Fruit fly (Drosophila melanogaster) whole organism, embryonic: ENCODE results near the gene fry.

Experiments
- Adf1 ChIP-seq: fragments of 200-800 bp; sonication (Bioruptor generic); IDR thresholded peaks from 2 replicates; pipeline ENCODE4 v1.3.6; 2022; ENCODE audit warnings: missing biosample characterization, missing genetic modification characterization
- Blimp-1 ChIP-seq: fragments of 200-800 bp; sonication (Bioruptor generic); optimal IDR thresholded peaks from 3 replicates; lab custom pipeline; 2018; ENCODE audit warnings: missing biosample characterization, missing genetic modification characterization, mild to moderate bottlenecking, moderate library complexity, missing genetic modification reagents
- BtbVII ChIP-seq: fragments of 200-800 bp; sonication (Bioruptor generic); optimal IDR thresholded peaks from 3 replicates; lab custom pipeline; 2017; ENCODE audit warnings: missing biosample characterization, mild to moderate bottlenecking, missing genetic modification characterization
- Bteb2 ChIP-seq: fragments of 200-800 bp; sonication (Bioruptor generic); optimal IDR thresholded peaks from 2 replicates; lab custom pipeline; 2016; ENCODE audit warnings: missing biosample characterization, missing genetic modification characterization
- CG11456 ChIP-seq: fragments of 200-800 bp; sonication (Bioruptor generic); IDR thresholded peaks from 3 replicates; pipeline ENCODE4 v1.3.6; 2022; ENCODE audit warnings: missing biosample characterization, missing genetic modification characterization
- CG11560 ChIP-seq: fragments of 200-800 bp; sonication (Bioruptor generic); IDR thresholded peaks from 3 replicates; pipeline ENCODE4 v1.3.6; 2022; ENCODE audit warnings: missing biosample characterization, missing genetic modification characterization
- CG12659 ChIP-seq: fragments of 200-800 bp; sonication (Bioruptor generic); optimal IDR thresholded peaks from 3 replicates; lab custom pipeline; 2017; ENCODE audit warnings: mild to moderate bottlenecking, missing biosample characterization, missing genetic modification reagents, missing genetic modification characterization
- CG15479 ChIP-seq: fragments of 200-800 bp; sonication (Bioruptor generic); optimal IDR thresholded peaks from 3 replicates; lab custom pipeline; 2019; ENCODE audit warnings: missing biosample characterization, mild to moderate bottlenecking, missing genetic modification characterization, moderate library complexity
- CG15601 ChIP-seq: fragments of 200-800 bp; sonication (Bioruptor generic); optimal IDR thresholded peaks from 3 replicates; lab custom pipeline; 2019; ENCODE audit warnings: missing biosample characterization, mild to moderate bottlenecking, missing genetic modification characterization, moderate library complexity
- CG17912 ChIP-seq: fragments of 200-800 bp; sonication (Bioruptor generic); optimal IDR thresholded peaks from 2 replicates; lab custom pipeline; 2018; ENCODE audit warnings: missing biosample characterization, mild to moderate bottlenecking, missing genetic modification characterization
- CG2712 ChIP-seq: fragments of 200-800 bp; optimal IDR thresholded peaks from 3 replicates; lab custom pipeline; 2019; ENCODE audit warnings: missing biosample characterization, mild to moderate bottlenecking, missing genetic modification characterization, moderate library complexity
- CG2875 ChIP-seq: fragments of 200-800 bp; sonication (Bioruptor generic); optimal IDR thresholded peaks from 2 replicates; lab custom pipeline; 2017; ENCODE audit warnings: missing biosample characterization, mild to moderate bottlenecking, missing genetic modification characterization, missing genetic modification reagents
- CG7357 ChIP-seq: fragments of 200-800 bp; sonication (Bioruptor generic); IDR thresholded peaks from 3 replicates; pipeline ENCODE4 v1.3.6; 2022; ENCODE audit warnings: missing biosample characterization, missing genetic modification characterization
- CG7963 ChIP-seq: fragments of 200-800 bp; sonication (Bioruptor generic); IDR thresholded peaks from 3 replicates; pipeline ENCODE4 v1.3.6; 2022; ENCODE audit warnings: missing biosample characterization, missing genetic modification characterization; ENCODE audit not compliant: partially characterized antibody
- CG8281 ChIP-seq: fragments of 200-800 bp; sonication (Bioruptor generic); optimal IDR thresholded peaks from 2 replicates; lab custom pipeline; 2018; ENCODE audit warnings: missing biosample characterization, mild to moderate bottlenecking, missing genetic modification characterization, moderate library complexity
- Camta ChIP-seq: fragments of 200-800 bp; sonication (Bioruptor generic); optimal IDR thresholded peaks from 2 replicates; lab custom pipeline; 2016; ENCODE audit warnings: missing biosample characterization, missing genetic modification characterization
- Doc2 ChIP-seq: fragments of 200-800 bp; sonication (Bioruptor generic); IDR thresholded peaks from 2 replicates; pipeline ENCODE4 v1.3.6; 2022; ENCODE audit warnings: missing biosample characterization, missing genetic modification characterization
- ERR ChIP-seq: fragments of 200-800 bp; sonication (Bioruptor generic); optimal IDR thresholded peaks from 2 replicates; lab custom pipeline; 2016; ENCODE audit warnings: missing biosample characterization, missing genetic modification characterization
- Hmr ChIP-seq: fragments of 200-800 bp; sonication (Bioruptor generic); optimal IDR thresholded peaks from 3 replicates; lab custom pipeline; 2017; ENCODE audit warnings: mild to moderate bottlenecking, missing biosample characterization, missing genetic modification reagents, missing genetic modification characterization
- Hmx ChIP-seq: fragments of 200-800 bp; sonication (Bioruptor generic); optimal IDR thresholded peaks from 2 replicates; lab custom pipeline; 2016; ENCODE audit warnings: missing biosample characterization, missing genetic modification characterization
- Mes4 ChIP-seq: fragments of 200-800 bp; sonication (Bioruptor generic); optimal IDR thresholded peaks from 2 replicates; lab custom pipeline; 2016; ENCODE audit warnings: missing biosample characterization, missing genetic modification characterization
- NC2α ChIP-seq: fragments of 200-800 bp; sonication (Bioruptor generic); optimal IDR thresholded peaks from 2 replicates; lab custom pipeline; 2016; ENCODE audit warnings: missing biosample characterization, missing genetic modification characterization
- Ravus ChIP-seq: fragments of 200-800 bp; sonication (Bioruptor generic); IDR thresholded peaks from 2 replicates; pipeline ENCODE4 v1.3.6; 2022; ENCODE audit warnings: missing biosample characterization, missing genetic modification characterization
- bowl ChIP-seq: fragments of 200-800 bp; sonication (Bioruptor generic); IDR thresholded peaks from 2 replicates; pipeline ENCODE4 v1.3.6; 2022; ENCODE audit warnings: missing biosample characterization, missing genetic modification characterization
- cas ChIP-seq: fragments of 200-800 bp; sonication (Bioruptor generic); IDR thresholded peaks from 2 replicates; pipeline ENCODE4 v1.3.6; 2022; ENCODE audit warnings: missing biosample characterization, missing genetic modification characterization
- cato ChIP-seq: fragments of 200-800 bp; sonication (Bioruptor generic); optimal IDR thresholded peaks from 2 replicates; lab custom pipeline; 2016; ENCODE audit warnings: missing biosample characterization, missing genetic modification characterization, borderline replicate concordance
- ci ChIP-seq: fragments of 200-800 bp; sonication (Bioruptor generic); IDR thresholded peaks from 3 replicates; pipeline ENCODE4 v1.3.6; 2022; ENCODE audit warnings: missing biosample characterization, missing genetic modification characterization
- crp ChIP-seq, 2 experiments: fragments of 200-800 bp; sonication (Bioruptor generic); optimal IDR thresholded peaks; 2 replicates in 1 of 2; 3 replicates in 1 of 2; lab custom pipeline; 2017; ENCODE audit warnings: missing biosample characterization in 2 of 2, missing genetic modification characterization in 2 of 2, mild to moderate bottlenecking in 1 of 2, moderate library complexity in 1 of 2
- dan ChIP-seq: fragments of 200-800 bp; sonication (Bioruptor generic); IDR thresholded peaks from 2 replicates; pipeline ENCODE4 v1.3.6; 2022; ENCODE audit warnings: missing biosample characterization, missing genetic modification characterization
- dpn ChIP-seq, 2 experiments: fragments of 200-800 bp; sonication (Bioruptor generic); optimal IDR thresholded peaks; 3 replicates each; lab custom pipeline; 2016; ENCODE audit warnings: missing biosample characterization in 2 of 2, missing genetic modification characterization in 2 of 2
- hkb ChIP-seq, 2 experiments: fragments of 200-800 bp in 1 of 2; fragments of >200 bp in 1 of 2; sonication (Bioruptor generic) in 1 of 2; IDR thresholded peaks in 1 of 2; optimal IDR thresholded peaks in 1 of 2; 2 replicates each; pipeline versions ENCODE4 v1.3.6 to Lab custom; 2017 to 2022; ENCODE audit warnings: missing biosample characterization in 1 of 2, missing genetic modification characterization in 1 of 2
- inv ChIP-seq: fragments of 200-800 bp; sonication (Bioruptor generic); IDR thresholded peaks from 2 replicates; pipeline ENCODE4 v1.3.6; 2022; ENCODE audit warnings: missing biosample characterization, missing genetic modification characterization; ENCODE audit not compliant: partially characterized antibody
- jing ChIP-seq: fragments of 200-800 bp; sonication (Bioruptor generic); optimal IDR thresholded peaks from 2 replicates; lab custom pipeline; 2018; ENCODE audit warnings: missing biosample characterization, mild to moderate bottlenecking, missing genetic modification characterization
- kah ChIP-seq: fragments of 200-800 bp; sonication (Bioruptor generic); optimal IDR thresholded peaks from 2 replicates; lab custom pipeline; 2018; ENCODE audit warnings: missing biosample characterization, mild to moderate bottlenecking, missing genetic modification characterization
- knrl ChIP-seq: fragments of 200-800 bp; sonication (Bioruptor generic); IDR thresholded peaks from 3 replicates; pipeline ENCODE4 v1.3.6; 2022; ENCODE audit warnings: missing biosample characterization, missing genetic modification characterization; ENCODE audit not compliant: partially characterized antibody
- lab ChIP-seq: fragments of 200-800 bp; sonication (Bioruptor generic); optimal IDR thresholded peaks from 3 replicates; lab custom pipeline; 2017; ENCODE audit warnings: missing biosample characterization, missing genetic modification characterization, mild to moderate bottlenecking, moderate library complexity, missing genetic modification reagents
- maf-S ChIP-seq: fragments of 200-800 bp; sonication (Bioruptor generic); optimal IDR thresholded peaks from 2 replicates; lab custom pipeline; 2016; ENCODE audit warnings: missing biosample characterization, missing genetic modification characterization
- nerfin-1 ChIP-seq: fragments of 200-800 bp; sonication (Bioruptor generic); optimal IDR thresholded peaks from 3 replicates; lab custom pipeline; 2019; ENCODE audit warnings: missing biosample characterization, mild to moderate bottlenecking, missing genetic modification characterization, moderate library complexity
- org-1 ChIP-seq: fragments of 200-800 bp; sonication (Bioruptor generic); optimal IDR thresholded peaks from 2 replicates; lab custom pipeline; 2017; ENCODE audit warnings: missing biosample characterization, missing genetic modification characterization
- pfk ChIP-seq: fragments of 200-800 bp; sonication (Bioruptor generic); optimal IDR thresholded peaks from 2 replicates; lab custom pipeline; 2018; ENCODE audit warnings: missing biosample characterization, mild to moderate bottlenecking, missing genetic modification characterization, moderate library complexity
- pho ChIP-seq: fragments of 200-800 bp; sonication (Bioruptor generic); optimal IDR thresholded peaks from 2 replicates; lab custom pipeline; 2016; ENCODE audit warnings: missing biosample characterization, missing genetic modification characterization
- ro ChIP-seq: fragments of 200-800 bp; sonication (Bioruptor generic); IDR thresholded peaks from 2 replicates; pipeline ENCODE4 v1.3.6; 2022; ENCODE audit warnings: missing biosample characterization, missing genetic modification characterization
- schlank ChIP-seq: fragments of 200-800 bp; sonication (Bioruptor generic); optimal IDR thresholded peaks from 2 replicates; lab custom pipeline; 2018; ENCODE audit warnings: missing biosample characterization, mild to moderate bottlenecking, missing genetic modification characterization
- sens ChIP-seq: fragments of 200-800 bp; sonication (Bioruptor generic); peaks from one replicate; lab custom pipeline; 2016; ENCODE audit warnings: missing biosample characterization, missing genetic modification characterization
- slp2 ChIP-seq: fragments of 200-800 bp; sonication (Bioruptor generic); optimal IDR thresholded peaks from 2 replicates; lab custom pipeline; 2016; ENCODE audit warnings: missing biosample characterization, missing genetic modification characterization
- sob ChIP-seq: fragments of 200-800 bp; sonication (Bioruptor generic); IDR thresholded peaks from 2 replicates; pipeline ENCODE4 v1.3.6; 2022; ENCODE audit warnings: missing biosample characterization, missing genetic modification characterization
- stwl ChIP-seq: fragments of 200-800 bp; sonication (Bioruptor generic); optimal IDR thresholded peaks from 3 replicates; lab custom pipeline; 2018; ENCODE audit warnings: missing biosample characterization, mild to moderate bottlenecking, missing genetic modification characterization, moderate library complexity
- tgo ChIP-seq: fragments of 200-800 bp; sonication (Bioruptor generic); IDR thresholded peaks from 3 replicates; pipeline ENCODE4 v1.3.6; 2022; ENCODE audit warnings: missing biosample characterization, missing genetic modification characterization

fry gene

dm6 chr3L:9614589-9615442 is 64.1 kb downstream of the fry start, which contains the start of gene LanB2 (continued):
- no peak for TF ChIP-seq jing (GFP tag; lab: Kevin White, UChicago)
- TF ChIP-seq tgo (GFP tag; lab: Robert Waterston, UW), result no peak
- TF ChIP-seq ERR (GFP tag; lab: Kevin White, UChicago), result no peak
- TF ChIP-seq Doc2 (GFP tag; lab: Robert Waterston, UW), result no peak
- TF ChIP-seq Ravus (GFP tag; lab: Robert Waterston, UW), result no peak
- TF ChIP-seq Hmx (GFP tag; lab: Kevin White, UChicago), result no peak
- no peak for TF ChIP-seq CG17912 (GFP tag; lab: Kevin White, UChicago)
- no peak for TF ChIP-seq CG11560 (tag; lab: Robert Waterston, UW)
- no peak; the same call in 1 of the 2 replicates for TF ChIP-seq Adf1 (GFP tag; lab: Robert Waterston, UW)
- TF ChIP-seq pfk (GFP tag; lab: Kevin White, UChicago), result no peak
- TF ChIP-seq inv (GFP tag; lab: Robert Waterston, UW), result no peak
- TF ChIP-seq Camta, result no peak
- peak; percentile 35; the same call in 1 of the 2 replicates for TF ChIP-seq sob (GFP tag; lab: Robert Waterston, UW)
- peak; percentile 47 for TF ChIP-seq BtbVII (GFP tag; lab: Kevin White, UChicago)
- no peak for TF ChIP-seq pho
- TF ChIP-seq stwl (tag; lab: Kevin White, UChicago), result no peak
- peak; percentile 17 for TF ChIP-seq CG2712 (tag; lab: Kevin White, UChicago)
- no peak for TF ChIP-seq CG11456
- TF ChIP-seq Blimp-1 (GFP tag; lab: Kevin White, UChicago), result no peak
- no peak for TF ChIP-seq kah (GFP tag; lab: Kevin White, UChicago)
- TF ChIP-seq hkb (optimal IDR thresholded peaks at IDR 0.05; lab: Kevin White, UChicago), result no peak
- TF ChIP-seq hkb (GFP tag; IDR thresholded peaks at IDR 0.05; lab: Robert Waterston, UW), result peak; percentile 38; the same call in 1 of the 2 replicates
- TF ChIP-seq CG7357 (GFP tag; lab: Robert Waterston, UW), result no peak; the same call in 2 of the 3 replicates
- no peak for TF ChIP-seq slp2 (GFP tag; lab: Kevin White, UChicago)
- no peak for TF ChIP-seq ro (GFP tag; lab: Robert Waterston, UW)
- TF ChIP-seq lab (GFP tag; lab: Kevin White, UChicago), result peak; percentile 49
- TF ChIP-seq cato (GFP tag; lab: Kevin White, UChicago), result no peak
- TF ChIP-seq schlank, result peak; percentile 54
- TF ChIP-seq bowl (GFP tag; lab: Robert Waterston, UW), result no peak
- TF ChIP-seq CG8281 (tag; lab: Kevin White, UChicago), result no peak
- TF ChIP-seq Mes4 (GFP tag; lab: Kevin White, UChicago), result no peak
- peak; percentile 52; the same call in 1 of the 3 replicates for TF ChIP-seq ci
- TF ChIP-seq dpn (GFP tag; optimal IDR thresholded peaks at IDR 0.05; lab: Kevin White, UChicago), result no peak
- no peak for TF ChIP-seq crp (GFP tag; optimal IDR thresholded peaks at IDR 0.05; lab: Kevin White, UChicago)
- peak; percentile 39 for TF ChIP-seq Hmr (GFP tag; lab: Kevin White, UChicago)
- TF ChIP-seq sens (GFP tag; lab: Kevin White, UChicago), result no peak
- TF ChIP-seq Bteb2 (GFP tag; lab: Kevin White, UChicago), result no peak
- no peak for TF ChIP-seq NC2α (GFP tag; lab: Kevin White, UChicago)
- no peak for TF ChIP-seq CG2875
- TF ChIP-seq dan (GFP tag; lab: Robert Waterston, UW), result no peak
- TF ChIP-seq CG15601, result no peak
- TF ChIP-seq knrl (GFP tag; lab: Robert Waterston, UW), result no peak
- no peak for TF ChIP-seq maf-S (GFP tag; lab: Kevin White, UChicago)
- no peak for TF ChIP-seq nerfin-1 (tag; lab: Kevin White, UChicago)
- TF ChIP-seq cas (GFP tag; lab: Robert Waterston, UW), result no peak
- TF ChIP-seq CG15479 (GFP tag; lab: Kevin White, UChicago), result peak; percentile 58
- no peak for TF ChIP-seq CG7963
- peak; percentile 17 for TF ChIP-seq org-1
- no peak for TF ChIP-seq CG12659 (GFP tag; lab: Kevin White, UChicago)
